Fruit fly (Drosophila melanogaster): Measurements from ENCODE around the gene CG43231.
A peak's percentile ranks its signal among the peaks of the same experiment; 100 is the strongest.

CG43231 gene

dm6 chr2L:17704381-17704780 is at the start of gene CG43231:
CG43231 (plus strand) TSS chr2L:17704681.
- TF ChIP-seq CG9437 (GFP tag; optimal IDR thresholded peaks at IDR 0.05) (no peak), Jarid2 (GFP tag; optimal IDR thresholded peaks at IDR 0.05) (no peak), hbn (GFP tag; IDR thresholded peaks at IDR 0.05; ENCODE audit: partially characterized antibody) (no peak), Elba2 (GFP tag; optimal IDR thresholded peaks at IDR 0.05) (no peak), Atf3 (GFP tag; optimal IDR thresholded peaks at IDR 0.05) (no peak), pan (optimal IDR thresholded peaks at IDR 0.05) (no peak), pan (GFP tag; optimal IDR thresholded peaks at IDR 0.05 in 1 of 2, IDR thresholded peaks at IDR 0.05 in 1 of 2) (no peak), lola (GFP tag; optimal IDR thresholded peaks at IDR 0.05) (no peak), Mad (GFP tag; optimal IDR thresholded peaks at IDR 0.05) (no peak), Bdp1 (GFP tag; optimal IDR thresholded peaks at IDR 0.05) (no peak), Ptx1 (GFP tag; IDR thresholded peaks at IDR 0.05) (no peak)

dm6 chr2L:17671222-17671621 is 33.3 kb upstream of the CG43231 start:
- TF ChIP-seq Ets65A (GFP tag) (peak; percentile 90), tna (GFP tag; IDR thresholded peaks at IDR 0.05; ENCODE audit: partially characterized antibody) (no peak)

dm6 chr2L:17715564-17716240 is 11.2 kb downstream of the CG43231 start:
- TF ChIP-seq Opbp (GFP tag; IDR thresholded peaks at IDR 0.05; ENCODE audit: partially characterized antibody) (0 out of 3 replicates have a peak, but pooled peaks have one; percentile 28), CG9437 (GFP tag; optimal IDR thresholded peaks at IDR 0.05) (peak; percentile 99), stwl (tag; optimal IDR thresholded peaks at IDR 0.05) (peak; percentile 94), pita (GFP tag; optimal IDR thresholded peaks at IDR 0.05) (peak; percentile 45), ro (GFP tag; IDR thresholded peaks at IDR 0.05) (no peak), CTCF (GFP tag; optimal IDR thresholded peaks at IDR 0.05) (peak; percentile 14), H15 (GFP tag; IDR thresholded peaks at IDR 0.05) (no peak), CG18011 (GFP tag; optimal IDR thresholded peaks at IDR 0.05) (no peak), vvl (GFP tag; IDR thresholded peaks at IDR 0.05) (no peak), pzg (GFP tag; optimal IDR thresholded peaks at IDR 0.05) (peak; percentile 2), CG6791 (GFP tag; IDR thresholded peaks at IDR 0.05; ENCODE audit: partially characterized antibody) (peak; percentile 45; the same call in 1 of the 3 replicates), CG17359 (tag; optimal IDR thresholded peaks at IDR 0.05) (no peak)

- TF ChIP-seq Aef1 (GFP tag; IDR thresholded peaks at IDR 0.05), result 0 out of 3 replicates have a peak, but pooled peaks have one; percentile 16
- no peak for TF ChIP-seq unc-4 (GFP tag; IDR thresholded peaks at IDR 0.05; ENCODE audit: partially characterized antibody)
- peak; percentile 54 for TF ChIP-seq sqz (GFP tag; optimal IDR thresholded peaks at IDR 0.05)
- peak; percentile 57 for TF ChIP-seq onecut (GFP tag; IDR thresholded peaks at IDR 0.05)
- TF ChIP-seq ara (GFP tag; IDR thresholded peaks at IDR 0.05), result no peak
- TF ChIP-seq CG10267 (tag; optimal IDR thresholded peaks at IDR 0.05), result no peak
- TF ChIP-seq kah (GFP tag; optimal IDR thresholded peaks at IDR 0.05), result no peak
Observed at dm6 chr2L:17721505-17721904, 17.0 kb downstream of the CG43231 start.

- TF ChIP-seq Opbp (GFP tag; IDR thresholded peaks at IDR 0.05; ENCODE audit: partially characterized antibody) (0 out of 3 replicates have a peak, but pooled peaks have one; percentile 13), CG15696 (tag; optimal IDR thresholded peaks at IDR 0.05) (no peak), Sry-δ (GFP tag; optimal IDR thresholded peaks at IDR 0.05) (no peak), vvl (GFP tag; IDR thresholded peaks at IDR 0.05) (no peak), croc (GFP tag; conservative IDR thresholded peaks at IDR 0.05) (no peak), disco-r (GFP tag; optimal IDR thresholded peaks at IDR 0.05) (no peak), CG2199 (GFP tag; IDR thresholded peaks at IDR 0.05) (0 out of 3 replicates have a peak, but pooled peaks have one; percentile 64), ro (GFP tag; IDR thresholded peaks at IDR 0.05) (no peak), Xrp1 (GFP tag; IDR thresholded peaks at IDR 0.05) (no peak), Hr39 (optimal IDR thresholded peaks at IDR 0.05) (no peak), CG17361 (GFP tag; IDR thresholded peaks at IDR 0.05) (no peak), repo (GFP tag; optimal IDR thresholded peaks at IDR 0.05) (no peak), rib (GFP tag; IDR thresholded peaks at IDR 0.05) (no peak), ase (GFP tag; IDR thresholded peaks at IDR 0.05) (no peak), Dip2 (GFP tag; IDR thresholded peaks at IDR 0.05) (peak; percentile 83), Dek (tag; optimal IDR thresholded peaks at IDR 0.05) (no peak), Bgb (GFP tag; IDR thresholded peaks at IDR 0.05; ENCODE audit: partially characterized antibody) (no peak)
Observed at dm6 chr2L:17734626-17735025, 30.1 kb downstream of the CG43231 start.
